Worm (Caenorhabditis elegans) whole organism, L4 larva: Measurements from ENCODE around the gene F46G11.2.
A peak's percentile ranks its signal among the peaks of the same experiment; 100 is the strongest.

Experiments
- F26F4.8 ChIP-seq: fragments of 200-800 bp; sonication (Bioruptor generic); conservative IDR thresholded peaks from 2 replicates; pipeline ENCODE4 v1.3.6; 2022; ENCODE audit warnings: missing genetic modification characterization, missing compliant biosample characterization
- F44E2.7 ChIP-seq: fragments of 200-800 bp; sonication (Bioruptor generic); IDR thresholded peaks from 2 replicates; pipeline ENCODE4 v2.1.2; 2022; ENCODE audit warnings: missing genetic modification characterization, missing compliant biosample characterization
- F49E8.2 ChIP-seq: sonication (generic microtip); optimal IDR thresholded peaks from 2 replicates; lab custom pipeline; 2016; ENCODE audit warnings: missing compliant biosample characterization, mild to moderate bottlenecking, missing genetic modification characterization, borderline replicate concordance
- R02D3.7 ChIP-seq: fragments of 150-350 bp; sonication (generic microtip); optimal IDR thresholded peaks from 3 replicates; lab custom pipeline; 2014; ENCODE audit warnings: missing biosample characterization, missing genetic modification characterization
- ZK337.2 ChIP-seq: fragments of 200-800 bp; sonication (Bioruptor generic); IDR thresholded peaks from 2 replicates; pipeline ENCODE4 v1.3.6; 2022; ENCODE audit warnings: missing genetic modification reagents, missing genetic modification characterization, missing compliant biosample characterization
- aha-1 ChIP-seq: fragments of 150-350 bp; peaks from one replicate; lab custom pipeline; 2014; ENCODE audit warnings: missing biosample characterization, missing genetic modification characterization
- aly-2 ChIP-seq: sonication (generic microtip); optimal IDR thresholded peaks from 2 replicates; lab custom pipeline; 2018; ENCODE audit warnings: missing biosample characterization, missing genetic modification characterization
- ama-1 ChIP-seq: fragments of 150-350 bp; optimal IDR thresholded peaks from 2 replicates; lab custom pipeline; 2014; ENCODE audit warnings: inconsistent platforms, mixed read lengths
- arid-1 ChIP-seq: fragments of 200-800 bp; sonication (Bioruptor generic); conservative IDR thresholded peaks from 2 replicates; pipeline ENCODE4 v1.3.6; 2022; ENCODE audit warnings: missing genetic modification reagents, missing genetic modification characterization, missing compliant biosample characterization
- ceh-28 ChIP-seq: fragments of 150-350 bp; optimal IDR thresholded peaks from 2 replicates; lab custom pipeline; 2014; ENCODE audit warnings: missing biosample characterization, missing genetic modification reagents, missing genetic modification characterization
- ces-1 ChIP-seq: fragments of 150-350 bp; sonication (generic microtip); optimal IDR thresholded peaks from 4 replicates; lab custom pipeline; 2014; ENCODE audit warnings: missing biosample characterization, missing genetic modification reagents, missing genetic modification characterization
- cey-2 ChIP-seq: sonication (generic microtip); optimal IDR thresholded peaks from 3 replicates; lab custom pipeline; 2017; ENCODE audit warnings: missing genetic modification characterization, mild to moderate bottlenecking, missing compliant biosample characterization, antibody characterized with exemption, borderline replicate concordance; ENCODE audit not compliant: insufficient read depth
- daf-16 ChIP-seq, 3 experiments: sonication (generic microtip); optimal IDR thresholded peaks; 2 replicates each; lab custom pipeline; 2016 to 2017; ENCODE audit warnings: missing genetic modification characterization in 3 of 3, missing genetic modification reagents in 3 of 3, mild to moderate bottlenecking in 2 of 3, missing compliant biosample characterization in 2 of 3, missing biosample characterization in 1 of 3, moderate library complexity in 1 of 3
- daf-8 ChIP-seq: fragments of 200-800 bp; sonication (Bioruptor generic); IDR thresholded peaks from 2 replicates; pipeline ENCODE4 v1.3.6; 2022; ENCODE audit warnings: missing genetic modification characterization, missing compliant biosample characterization
- dmd-8 ChIP-seq: fragments of 200-800 bp; sonication (Bioruptor generic); IDR thresholded peaks from 2 replicates; pipeline ENCODE4 v1.3.6; 2022; ENCODE audit warnings: missing genetic modification characterization, missing compliant biosample characterization
- dpl-1 ChIP-seq: fragments of 150-350 bp; optimal IDR thresholded peaks from 2 replicates; lab custom pipeline; 2014; ENCODE audit warnings: missing biosample characterization, missing genetic modification reagents, missing genetic modification characterization
- duxl-1 ChIP-seq: sonication (generic microtip); optimal IDR thresholded peaks from 2 replicates; lab custom pipeline; 2016; ENCODE audit warnings: mild to moderate bottlenecking, missing genetic modification characterization, moderate library complexity, missing compliant biosample characterization; ENCODE audit not compliant: poor library complexity
- egl-27 ChIP-seq: sonication (generic microtip); optimal IDR thresholded peaks from 3 replicates; lab custom pipeline; 2017; ENCODE audit warnings: missing biosample characterization, missing genetic modification reagents, missing genetic modification characterization
- egl-43 ChIP-seq: fragments of 200-800 bp; sonication (Bioruptor generic); IDR thresholded peaks from 2 replicates; pipeline ENCODE4 v1.3.6; 2022; ENCODE audit warnings: missing genetic modification reagents, missing genetic modification characterization, missing compliant biosample characterization
- hlh-11 ChIP-seq: fragments of 200-800 bp; sonication (Bioruptor generic); optimal IDR thresholded peaks from 2 replicates; lab custom pipeline; 2018; ENCODE audit warnings: mild to moderate bottlenecking, missing genetic modification characterization, missing compliant biosample characterization
- lin-1 ChIP-seq: fragments of 200-800 bp; sonication (Bioruptor generic); IDR thresholded peaks from 2 replicates; pipeline ENCODE4 v1.3.6; 2022; ENCODE audit warnings: missing genetic modification reagents, missing genetic modification characterization, missing compliant biosample characterization
- lin-29 ChIP-seq: fragments of 200-800 bp; sonication (Bioruptor generic); IDR thresholded peaks from 2 replicates; pipeline ENCODE4 v1.3.6; 2022; ENCODE audit warnings: missing genetic modification reagents, missing genetic modification characterization, missing compliant biosample characterization
- lin-38 ChIP-seq: fragments of 200-800 bp; sonication (Bioruptor generic); IDR thresholded peaks from 2 replicates; pipeline ENCODE4 v1.3.6; 2022; ENCODE audit warnings: missing genetic modification reagents, missing genetic modification characterization, missing compliant biosample characterization
- madf-5 ChIP-seq, 2 experiments: fragments of 200-800 bp; sonication (Bioruptor generic); IDR thresholded peaks; 2 replicates each; pipeline ENCODE4 v1.3.6; 2022; ENCODE audit warnings: missing compliant biosample characterization in 2 of 2, missing genetic modification characterization in 2 of 2
- madf-9 ChIP-seq: fragments of 200-800 bp; sonication (Bioruptor generic); conservative IDR thresholded peaks from 2 replicates; pipeline ENCODE4 v1.3.6; 2022; ENCODE audit warnings: missing genetic modification reagents, missing genetic modification characterization, missing compliant biosample characterization
- mdl-1 ChIP-seq, 2 experiments: fragments of 150-350 bp in 1 of 2; sonication (generic microtip) in 1 of 2; optimal IDR thresholded peaks; 2 replicates each; lab custom pipeline; 2014 to 2017; ENCODE audit warnings: missing biosample characterization in 2 of 2, missing genetic modification characterization in 2 of 2
- mep-1 ChIP-seq: fragments of 150-350 bp; sonication (generic microtip); optimal IDR thresholded peaks from 3 replicates; lab custom pipeline; 2014; ENCODE audit warnings: missing biosample characterization, missing genetic modification characterization
- nhr-102 ChIP-seq: sonication (generic microtip); optimal IDR thresholded peaks from 2 replicates; lab custom pipeline; 2016; ENCODE audit warnings: mild to moderate bottlenecking, missing genetic modification characterization, moderate library complexity, missing compliant biosample characterization
- nhr-11 ChIP-seq: fragments of 150-350 bp; optimal IDR thresholded peaks from 2 replicates; lab custom pipeline; 2014; ENCODE audit warnings: missing biosample characterization, missing genetic modification characterization
- nhr-111 ChIP-seq: fragments of 200-800 bp; sonication (Bioruptor generic); optimal IDR thresholded peaks from 2 replicates; lab custom pipeline; 2018; ENCODE audit warnings: mild to moderate bottlenecking, missing genetic modification characterization, missing compliant biosample characterization
- nhr-237 ChIP-seq: sonication (generic microtip); optimal IDR thresholded peaks from 2 replicates; lab custom pipeline; 2017; ENCODE audit warnings: missing biosample characterization, missing genetic modification characterization
- nhr-28 ChIP-seq: fragments of 150-350 bp; optimal IDR thresholded peaks from 2 replicates; lab custom pipeline; 2014; ENCODE audit warnings: missing biosample characterization, missing genetic modification characterization
- nhr-42 ChIP-seq: fragments of 200-800 bp; sonication (Bioruptor generic); IDR thresholded peaks from 2 replicates; pipeline ENCODE4 v1.3.6; 2022; ENCODE audit warnings: missing genetic modification characterization, missing compliant biosample characterization
- nhr-48 ChIP-seq: sonication (generic microtip); optimal IDR thresholded peaks from 2 replicates; lab custom pipeline; 2016; ENCODE audit warnings: mild to moderate bottlenecking, missing genetic modification characterization, missing compliant biosample characterization
- nhr-76 ChIP-seq: fragments of 150-350 bp; optimal IDR thresholded peaks from 2 replicates; lab custom pipeline; 2014; ENCODE audit warnings: missing biosample characterization, missing genetic modification characterization
- nhr-77 ChIP-seq: fragments of 150-350 bp; optimal IDR thresholded peaks from 2 replicates; lab custom pipeline; 2014; ENCODE audit warnings: missing biosample characterization, missing genetic modification characterization
- pha-4 ChIP-seq, 2 experiments: fragments of 150-350 bp in 1 of 2; fragments of 200-800 bp in 1 of 2; sonication (Bioruptor generic) in 1 of 2; IDR thresholded peaks in 1 of 2; optimal IDR thresholded peaks in 1 of 2; 2 replicates each; pipeline versions ENCODE4 v1.3.6 to Lab custom; 2014 to 2022; ENCODE audit warnings: missing genetic modification characterization in 2 of 2, missing genetic modification reagents in 2 of 2, missing biosample characterization in 1 of 2, missing compliant biosample characterization in 1 of 2
- pqm-1 ChIP-seq: sonication (generic microtip); optimal IDR thresholded peaks from 2 replicates; lab custom pipeline; 2017; ENCODE audit warnings: missing biosample characterization, missing genetic modification characterization
- sdz-12 ChIP-seq: fragments of 200-800 bp; sonication (Bioruptor generic); optimal IDR thresholded peaks from 2 replicates; lab custom pipeline; 2018; ENCODE audit warnings: mild to moderate bottlenecking, missing genetic modification characterization, missing compliant biosample characterization
- snpc-1.2 ChIP-seq: fragments of 200-800 bp; sonication (Bioruptor generic); IDR thresholded peaks from 2 replicates; pipeline ENCODE4 v1.3.6; 2022; ENCODE audit warnings: missing genetic modification reagents, missing genetic modification characterization, missing compliant biosample characterization
- spr-1 ChIP-seq: sonication (generic microtip); optimal IDR thresholded peaks from 2 replicates; lab custom pipeline; 2016; ENCODE audit warnings: mild to moderate bottlenecking, missing genetic modification characterization, missing compliant biosample characterization
- tag-97 ChIP-seq: fragments of 200-800 bp; sonication (Bioruptor generic); IDR thresholded peaks from 2 replicates; pipeline ENCODE4 v1.3.6; 2022; ENCODE audit warnings: missing genetic modification characterization, missing compliant biosample characterization
- unc-130 ChIP-seq: sonication (generic microtip); optimal IDR thresholded peaks from 2 replicates; lab custom pipeline; 2016; ENCODE audit warnings: missing genetic modification reagents, missing genetic modification characterization, missing compliant biosample characterization
- unc-62 ChIP-seq, 3 experiments: fragments of 150-350 bp in 1 of 3; sonication (generic microtip); optimal IDR thresholded peaks in 2 of 3; peaks in 1 of 3; 1 replicate in 1 of 3; 2 replicates in 2 of 3; lab custom pipeline; 2014 to 2017; ENCODE audit warnings: missing biosample characterization in 3 of 3, missing genetic modification characterization in 3 of 3, missing genetic modification reagents in 3 of 3, missing genotype in 1 of 3
- vab-7 ChIP-seq: fragments of 200-800 bp; sonication (Bioruptor generic); IDR thresholded peaks from 2 replicates; pipeline ENCODE4 v1.3.6; 2022; ENCODE audit warnings: missing genetic modification reagents, missing genetic modification characterization, missing compliant biosample characterization
- zfp-3 ChIP-seq: fragments of 200-800 bp; sonication (Bioruptor generic); conservative IDR thresholded peaks from 2 replicates; pipeline ENCODE4 v1.3.6; 2022; ENCODE audit warnings: missing genetic modification reagents, missing genetic modification characterization, missing compliant biosample characterization
- zip-11 ChIP-seq: fragments of 200-800 bp; sonication (Bioruptor generic); IDR thresholded peaks from 2 replicates; pipeline ENCODE4 v1.3.6; 2022; ENCODE audit warnings: missing genetic modification characterization, missing compliant biosample characterization
- ztf-11 ChIP-seq: fragments of 150-350 bp; optimal IDR thresholded peaks from 2 replicates; lab custom pipeline; 2014; ENCODE audit warnings: missing biosample characterization, missing genetic modification characterization
- ztf-7 ChIP-seq: fragments of 150-350 bp; optimal IDR thresholded peaks from 2 replicates; lab custom pipeline; 2014; ENCODE audit warnings: missing biosample characterization, missing genetic modification characterization

Gene F46G11.2

DNA sequence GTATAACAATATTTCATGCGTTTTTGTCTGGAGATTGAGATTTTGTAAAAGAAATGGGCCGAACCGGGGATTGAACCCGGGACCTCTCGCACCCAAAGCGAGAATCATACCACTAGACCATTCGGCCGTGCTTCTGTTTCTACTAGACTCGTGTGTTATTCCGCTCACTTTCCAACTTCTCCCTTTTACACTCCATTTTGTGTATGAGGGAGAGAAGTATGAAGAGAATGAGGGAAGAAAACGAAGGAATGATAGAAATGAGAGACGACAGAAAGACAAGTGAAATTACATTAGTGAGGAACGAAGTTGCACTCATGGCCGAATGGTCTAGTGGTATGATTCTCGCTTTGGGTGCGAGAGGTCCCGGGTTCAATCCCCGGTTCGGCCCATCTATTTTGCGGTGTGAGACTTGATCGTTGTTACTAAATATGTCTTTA is 13.2 kb downstream of the F46G11.2 start (continued):
- TF ChIP-seq nhr-102 = peak; percentile 88
- peak; percentile 48 for TF ChIP-seq nhr-77 (tag; lab: Kevin White, UChicago)
- no peak for TF ChIP-seq cey-2 (tag; lab: Kevin White, UChicago)
- TF ChIP-seq ces-1 (GFP tag; lab: Kevin White, UChicago) = peak; percentile 91
- peak; percentile 98 for TF ChIP-seq aha-1 (tag; lab: Kevin White, UChicago)
- TF ChIP-seq unc-62 (GFP tag; optimal IDR thresholded peaks at IDR 0.05 in 1 of 2; lab: Kevin White, UChicago) = peak in 1 of 2 experiments; percentile 57
- TF ChIP-seq unc-62 (tag; optimal IDR thresholded peaks at IDR 0.05; lab: Kevin White, UChicago) = no peak
- TF ChIP-seq dmd-8 (GFP tag; lab: Robert Waterston, UW) = peak; percentile 94
- TF ChIP-seq zfp-3 = peak; percentile 88
- TF ChIP-seq tag-97 (GFP tag; lab: Robert Waterston, UW) = peak; percentile 82; the same call in 1 of the 2 replicates
- TF ChIP-seq daf-8 (GFP tag; lab: Robert Waterston, UW) = no peak
- TF ChIP-seq pha-4 (GFP tag; IDR thresholded peaks at IDR 0.05; lab: Robert Waterston, UW) = peak; percentile 94
- TF ChIP-seq pha-4 (tag; optimal IDR thresholded peaks at IDR 0.05; lab: Kevin White, UChicago) = no peak
- TF ChIP-seq lin-29 = peak; percentile 64; the same call in 1 of the 2 replicates
- TF ChIP-seq egl-43 (GFP tag; lab: Robert Waterston, UW) = peak; percentile 98
- peak; percentile 90 for TF ChIP-seq duxl-1 (tag; lab: Kevin White, UChicago)
- TF ChIP-seq vab-7 = peak; percentile 92
- TF ChIP-seq F44E2.7 = 0 out of 2 replicates have a peak, but pooled peaks have one; percentile 59
- TF ChIP-seq ztf-7 (tag; lab: Kevin White, UChicago) = peak; percentile 89
- TF ChIP-seq snpc-1.2 (GFP tag; lab: Robert Waterston, UW) = peak; percentile 93
- peak; percentile 57 to 84; a peak in 3 of 4 replicates for TF ChIP-seq madf-5 (GFP tag; IDR thresholded peaks at IDR 0.05; lab: Robert Waterston, UW)
- peak; percentile 82 for TF ChIP-seq F49E8.2
- peak; percentile 82 for TF ChIP-seq nhr-11 (tag; lab: Kevin White, UChicago)
- TF ChIP-seq nhr-48 (tag; lab: Kevin White, UChicago) = peak; percentile 85
- peak; percentile 86 to 90 for TF ChIP-seq daf-16 (GFP tag; optimal IDR thresholded peaks at IDR 0.05; lab: Kevin White, UChicago)
- peak; percentile 75 for TF ChIP-seq daf-16 (tag; optimal IDR thresholded peaks at IDR 0.05; lab: Kevin White, UChicago)
- 0 out of 2 replicates have a peak, but pooled peaks have one; percentile 26 for TF ChIP-seq zip-11 (GFP tag; lab: Robert Waterston, UW)
- TF ChIP-seq egl-27 = peak; percentile 74
- peak; percentile 83 for TF ChIP-seq hlh-11
- TF ChIP-seq lin-38 (GFP tag; lab: Robert Waterston, UW) = peak; percentile 84
- TF ChIP-seq nhr-76 (tag; lab: Kevin White, UChicago) = no peak
- TF ChIP-seq mdl-1 (tag; optimal IDR thresholded peaks at IDR 0.05; lab: Kevin White, UChicago) = peak; percentile 47 to 74
- TF ChIP-seq lin-1 (GFP tag; lab: Robert Waterston, UW) = peak; percentile 68
- peak; percentile 24 for TF ChIP-seq nhr-237 (tag; lab: Kevin White, UChicago)
- peak; percentile 70 for TF ChIP-seq arid-1 (GFP tag; lab: Robert Waterston, UW)
- peak; percentile 83 for TF ChIP-seq nhr-42
- TF ChIP-seq pqm-1 (tag; lab: Kevin White, UChicago) = peak; percentile 7
- TF ChIP-seq madf-9 = peak; percentile 87
- TF ChIP-seq nhr-28 = peak; percentile 59
- TF ChIP-seq spr-1 (tag; lab: Kevin White, UChicago) = peak; percentile 86
- TF ChIP-seq dpl-1 (GFP tag; lab: Kevin White, UChicago) = peak; percentile 52
- no peak for TF ChIP-seq ztf-11 (tag; lab: Kevin White, UChicago)
- TF ChIP-seq ZK337.2 (GFP tag; lab: Robert Waterston, UW) = 0 out of 2 replicates have a peak, but pooled peaks have one; percentile 25
- peak; percentile 94 for TF ChIP-seq mep-1
- no peak for TF ChIP-seq R02D3.7 (tag; lab: Kevin White, UChicago)
- TF ChIP-seq ceh-28 = peak; percentile 26
- peak; percentile 39; the same call in 1 of the 2 replicates for TF ChIP-seq F26F4.8 (GFP tag; lab: Robert Waterston, UW)
- TF ChIP-seq ama-1 (lab: Kevin White, UChicago) = no peak
- peak; percentile 76 for TF ChIP-seq sdz-12 (GFP tag; lab: Kevin White, UChicago)
- TF ChIP-seq nhr-111 (GFP tag; lab: Kevin White, UChicago) = peak; percentile 85
- peak; percentile 73 for TF ChIP-seq unc-130 (GFP tag; lab: Kevin White, UChicago)
- no peak for TF ChIP-seq aly-2 (tag; lab: Kevin White, UChicago)
